Worm (Caenorhabditis elegans) whole organism, L4/young adult: ENCODE results near the gene hda-5.

ENCODE experiments used
- W03F9.2 ChIP-seq: fragments of 150-350 bp; optimal IDR thresholded peaks from 2 replicates; lab custom pipeline; 2014; ENCODE audit warnings: missing biosample characterization, missing genetic modification characterization
- dao-5 ChIP-seq: sonication (generic microtip); optimal IDR thresholded peaks from 2 replicates; lab custom pipeline; 2016; ENCODE audit warnings: missing genotype, missing genetic modification characterization, moderate library complexity, missing compliant biosample characterization
- him-1 ChIP-seq: sonication (generic microtip); optimal IDR thresholded peaks from 2 replicates; lab custom pipeline; 2016; ENCODE audit warnings: missing genotype, missing genetic modification reagents, missing genetic modification characterization, missing compliant biosample characterization

The hda-5 gene

DNA sequence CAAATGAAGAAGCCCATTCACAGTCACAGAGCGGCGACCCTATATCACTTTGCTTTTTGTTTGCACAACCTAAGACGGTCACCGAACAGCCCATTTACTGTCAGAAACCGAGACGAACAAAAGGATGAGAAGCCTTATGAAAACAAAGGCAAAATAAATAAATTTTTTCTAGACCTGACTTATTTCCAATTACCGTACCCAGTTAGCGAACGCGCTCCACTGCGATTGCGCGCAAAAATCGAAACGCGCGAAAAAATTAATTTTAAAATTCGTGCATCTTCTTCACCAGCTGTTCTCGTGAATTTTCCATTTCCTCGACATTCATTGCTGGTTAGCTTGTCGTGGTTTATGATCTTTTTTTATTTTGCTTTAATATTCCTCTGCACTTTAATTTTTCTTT lies 16.3 kb upstream of the hda-5 start, which contains the start of gene F43G6.16:
Gene F43G6.16, minus strand, starts transcription at position 141 of the 400 bp plus-strand sequence.
- no peak for TF ChIP-seq dao-5 (tag; lab: Kevin White, UChicago)
- TF ChIP-seq him-1 (tag; lab: Kevin White, UChicago) = no peak
- TF ChIP-seq W03F9.2 (tag; lab: Kevin White, UChicago) = no peak

ce11 chrII:11788025-11788424 lies 10.8 kb upstream of the hda-5 start:
- TF ChIP-seq him-1 (tag; lab: Kevin White, UChicago) (no peak), W03F9.2 (tag; lab: Kevin White, UChicago) (no peak), dao-5 (tag; lab: Kevin White, UChicago) (no peak)

DNA sequence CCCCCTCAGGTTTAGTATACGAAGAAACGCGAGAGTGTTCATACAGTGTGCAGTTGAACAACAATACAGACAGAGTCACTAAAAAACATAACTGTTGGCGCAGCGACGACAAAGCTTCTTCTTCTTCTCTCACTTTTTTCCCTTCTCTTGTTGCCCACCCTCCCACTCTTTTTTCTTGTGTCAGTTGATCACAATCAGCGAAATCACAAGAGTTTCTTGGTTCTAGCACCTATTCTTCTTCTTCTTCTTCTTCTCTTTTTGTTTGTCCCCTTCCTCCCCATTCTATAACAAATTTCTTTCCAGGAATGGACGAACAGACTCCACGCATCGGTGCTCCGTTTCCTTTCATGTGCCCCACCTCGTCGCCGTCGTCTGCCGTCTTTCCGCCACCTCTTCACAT lies 8.4 kb upstream of the hda-5 start, which contains the start of gene F43G6.4:
Gene F43G6.4, plus strand, starts transcription at position 301 of the 400 bp plus-strand sequence.
- TF ChIP-seq dao-5 (tag; lab: Kevin White, UChicago) (no peak), W03F9.2 (tag; lab: Kevin White, UChicago) (no peak), him-1 (tag; lab: Kevin White, UChicago) (no peak)

DNA sequence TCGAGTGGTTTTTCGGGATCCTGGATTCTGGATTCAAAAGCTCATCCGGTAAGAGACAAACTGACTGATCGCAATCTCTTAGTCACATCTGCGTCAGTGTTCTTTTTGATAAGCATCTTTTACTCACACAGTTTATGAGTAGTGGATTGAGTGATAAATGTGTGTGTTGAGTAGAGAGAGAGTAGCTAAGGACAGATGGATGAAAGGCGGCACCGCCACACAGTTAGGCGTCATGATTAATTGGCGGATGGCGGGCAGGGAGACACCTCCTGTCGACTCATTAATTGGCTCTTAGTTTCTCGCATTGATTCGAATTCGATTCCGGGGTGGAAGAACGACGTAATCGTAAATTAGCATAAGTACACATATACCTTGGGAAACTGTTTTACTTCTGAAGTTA lies 4.4 kb upstream of the hda-5 start:
- TF ChIP-seq dao-5 (tag; lab: Kevin White, UChicago) (no peak), W03F9.2 (tag; lab: Kevin White, UChicago) (no peak), him-1 (tag; lab: Kevin White, UChicago) (no peak)

ce11 chrII:11797194-11797593 lies 1.6 kb upstream of the hda-5 start:
- no peak for TF ChIP-seq dao-5 (tag; lab: Kevin White, UChicago)
- no peak for TF ChIP-seq W03F9.2 (tag; lab: Kevin White, UChicago)
- no peak for TF ChIP-seq him-1 (tag; lab: Kevin White, UChicago)

DNA sequence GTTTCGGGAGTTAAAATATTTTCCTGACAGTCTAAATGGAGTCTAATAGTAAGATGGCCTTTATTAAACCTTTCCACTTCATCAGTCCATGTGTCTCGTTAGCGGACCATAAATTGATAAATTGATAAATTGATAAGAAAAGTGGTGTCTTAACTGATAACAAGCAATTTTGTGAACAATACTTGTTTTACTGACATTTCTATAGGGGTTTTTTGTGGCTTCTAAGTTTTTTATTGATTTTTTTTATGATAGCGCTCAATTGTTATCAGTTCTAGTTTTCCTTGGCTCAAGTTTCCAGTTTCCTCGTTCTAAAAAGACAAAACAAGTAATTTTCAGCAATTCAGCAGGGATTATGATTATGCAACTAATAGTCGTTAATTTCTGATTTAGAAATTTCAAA lies 3.6 kb downstream of the hda-5 start, which contains the start of gene F43G6.17:
Gene F43G6.17, plus strand, starts transcription at position 301 of the 400 bp plus-strand sequence.
- TF ChIP-seq W03F9.2 (tag; lab: Kevin White, UChicago) = no peak
- TF ChIP-seq him-1 (tag; lab: Kevin White, UChicago) = no peak
- TF ChIP-seq dao-5 (tag; lab: Kevin White, UChicago) = no peak

DNA sequence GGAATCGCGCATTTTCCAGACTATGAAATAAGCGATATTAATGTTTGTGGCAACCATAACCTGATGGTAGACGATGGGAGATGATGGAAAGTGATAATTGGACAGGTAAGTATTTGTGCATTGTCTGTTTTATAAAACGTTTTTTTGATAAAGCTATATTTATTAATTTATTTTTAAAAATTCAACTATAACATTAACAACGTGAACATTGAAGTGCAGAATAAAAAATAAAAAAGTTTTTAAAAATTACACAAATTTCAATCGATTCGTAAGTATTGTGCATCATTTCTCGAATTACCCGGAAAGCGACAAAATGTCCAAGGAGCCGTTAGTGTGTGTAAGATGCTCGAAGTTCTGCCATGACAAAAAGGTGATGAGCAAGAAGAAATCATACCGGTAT lies 7.4 kb downstream of the hda-5 start, which contains the start of gene jmjd-1.1:
Gene jmjd-1.1, plus strand, starts transcription at position 301 of the 400 bp plus-strand sequence.
- TF ChIP-seq W03F9.2 (tag; lab: Kevin White, UChicago) (no peak), dao-5 (tag; lab: Kevin White, UChicago) (no peak), him-1 (tag; lab: Kevin White, UChicago) (no peak)

DNA sequence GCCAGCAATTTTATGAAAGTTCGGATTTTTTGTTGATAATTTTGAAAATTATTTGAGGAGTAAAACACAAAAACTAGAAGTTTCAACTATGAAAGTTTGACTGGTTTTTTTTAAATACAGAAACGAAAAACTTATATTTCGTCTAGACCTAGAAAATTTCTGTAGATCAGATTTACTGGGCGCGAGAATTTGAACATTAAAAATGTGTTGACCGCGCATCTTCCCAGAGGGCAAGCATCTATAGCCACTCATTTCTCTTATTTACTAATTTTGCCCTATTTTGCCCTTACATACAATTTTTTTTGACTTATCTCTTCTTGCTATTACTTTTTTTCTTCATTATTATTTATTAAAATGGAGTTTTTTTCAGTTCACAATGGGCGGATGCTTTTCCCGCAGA lies 10.1 kb downstream of the hda-5 start, which contains the start of gene F43G6.10:
Gene F43G6.10, plus strand, starts transcription at position 371 of the 400 bp plus-strand sequence.
- no peak for TF ChIP-seq W03F9.2 (tag; lab: Kevin White, UChicago)

ce11 chrII:11810436-11810835 lies 11.6 kb downstream of the hda-5 start, which contains the start of gene F43G6.7:
TSS of gene F43G6.7 (plus strand) at chrII:11810790.
- TF ChIP-seq W03F9.2 (tag; lab: Kevin White, UChicago) (no peak), dao-5 (tag; lab: Kevin White, UChicago) (no peak), him-1 (tag; lab: Kevin White, UChicago) (no peak)

- TF ChIP-seq dao-5 (tag; lab: Kevin White, UChicago) (no peak), W03F9.2 (tag; lab: Kevin White, UChicago) (no peak), him-1 (tag; lab: Kevin White, UChicago) (no peak)
Measured at ce11 chrII:11811241-11811640, 12.4 kb downstream of the hda-5 start.

ce11 chrII:11813895-11814369 lies 15.1 kb downstream of the hda-5 start, which contains the start of gene F43G6.8:
TSS of gene F43G6.8 (minus strand) at chrII:11814092.
- no peak for TF ChIP-seq dao-5 (tag; lab: Kevin White, UChicago)
- TF ChIP-seq W03F9.2 (tag; lab: Kevin White, UChicago) = no peak
- no peak for TF ChIP-seq him-1 (tag; lab: Kevin White, UChicago)

DNA sequence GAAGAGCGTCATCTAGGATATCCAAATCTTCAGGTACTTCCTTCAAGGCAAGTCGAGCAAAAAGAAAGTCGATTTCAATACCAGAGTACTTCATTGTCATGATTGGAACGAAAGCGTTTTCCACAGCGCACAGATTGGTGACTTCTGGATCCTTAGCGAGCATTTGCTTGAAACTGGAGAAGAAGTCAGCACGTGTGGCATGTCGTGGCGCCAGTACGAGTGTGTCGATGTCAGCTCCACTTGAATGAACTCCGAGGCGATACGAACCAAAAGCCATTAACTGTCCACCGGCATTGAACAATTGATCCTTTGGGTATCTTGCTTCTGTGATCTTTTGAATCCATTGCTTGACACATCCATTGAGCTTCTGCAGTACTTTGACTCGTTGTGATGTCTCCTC lies 17.2 kb downstream of the hda-5 start:
- TF ChIP-seq him-1 (tag; lab: Kevin White, UChicago) (no peak), W03F9.2 (tag; lab: Kevin White, UChicago) (no peak), dao-5 (tag; lab: Kevin White, UChicago) (no peak)

DNA sequence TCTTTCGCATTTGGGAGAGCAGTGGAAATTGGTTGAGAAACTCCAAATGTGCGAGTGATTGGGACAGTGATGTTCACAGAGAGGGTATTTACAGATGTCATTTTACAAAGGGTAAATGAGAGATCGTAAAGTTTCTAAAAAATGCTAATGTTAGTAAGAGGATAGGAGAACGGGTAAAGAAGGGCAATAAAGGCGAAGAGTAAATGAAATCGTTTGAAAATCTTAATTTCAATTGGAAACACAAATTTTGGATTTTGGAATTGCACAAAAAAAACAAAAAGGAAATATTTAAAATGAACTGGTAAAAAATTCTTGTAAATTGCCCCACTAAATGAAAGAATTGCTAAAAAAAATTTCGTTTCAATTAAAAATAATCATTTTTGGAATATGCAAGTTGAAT lies 17.6 kb downstream of the hda-5 start, which contains the start of gene pap-3:
Gene pap-3, minus strand, starts transcription at position 101 of the 400 bp plus-strand sequence.
- TF ChIP-seq him-1 (tag; lab: Kevin White, UChicago) = no peak
- TF ChIP-seq dao-5 (tag; lab: Kevin White, UChicago) = no peak

DNA sequence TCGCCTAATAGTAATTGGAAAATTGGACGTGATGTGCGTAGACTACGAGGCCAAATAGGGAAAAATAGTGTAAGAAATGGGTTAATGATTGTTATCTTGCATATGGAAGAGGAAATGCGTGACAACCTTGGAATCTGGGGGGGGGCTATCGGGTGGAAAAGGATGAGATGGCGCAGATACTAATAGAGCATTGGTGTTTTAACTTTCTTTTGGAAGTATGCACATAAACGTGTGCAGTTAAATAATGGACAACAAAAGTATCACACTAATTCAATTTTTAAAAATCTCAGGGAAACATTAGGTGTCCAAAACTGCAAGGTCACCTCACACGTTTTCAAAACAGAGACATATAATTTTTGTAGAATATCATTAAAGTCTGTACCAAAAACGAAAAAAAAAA lies 21.0 kb downstream of the hda-5 start, which contains the start of gene Y6D1A.2:
Gene Y6D1A.2, minus strand, starts transcription at position 101 of the 400 bp plus-strand sequence.
- TF ChIP-seq dao-5 (tag; lab: Kevin White, UChicago) (no peak), W03F9.2 (tag; lab: Kevin White, UChicago) (no peak), him-1 (tag; lab: Kevin White, UChicago) (no peak)
